Fruit fly (Drosophila melanogaster) whole organism, embryonic: ENCODE data around the gene Ppcs.
A peak's percentile ranks its signal among the peaks of the same experiment; 100 is the strongest.

Source experiments
- Bdp1 ChIP-seq: fragments of 200-800 bp; sonication (Bioruptor generic); optimal IDR thresholded peaks from 3 replicates; lab custom pipeline; 2016; ENCODE audit warnings: missing biosample characterization, missing genetic modification characterization
- BtbVII ChIP-seq: fragments of 200-800 bp; sonication (Bioruptor generic); optimal IDR thresholded peaks from 3 replicates; lab custom pipeline; 2017; ENCODE audit warnings: missing biosample characterization, mild to moderate bottlenecking, missing genetic modification characterization
- CG10366 ChIP-seq: fragments of 200-800 bp; sonication (Bioruptor generic); IDR thresholded peaks from 2 replicates; pipeline ENCODE4 v1.3.6; 2022; ENCODE audit warnings: missing biosample characterization, missing genetic modification characterization
- CG10654 ChIP-seq: fragments of 200-800 bp; sonication (Bioruptor generic); optimal IDR thresholded peaks from 2 replicates; lab custom pipeline; 2016; ENCODE audit warnings: missing biosample characterization, missing genetic modification characterization
- CG11247 ChIP-seq: fragments of 200-800 bp; sonication (Bioruptor generic); IDR thresholded peaks from 2 replicates; pipeline ENCODE4 v1.3.6; 2022; ENCODE audit warnings: missing biosample characterization, missing genetic modification characterization
- CG12219 ChIP-seq: fragments of 200-800 bp; sonication (Bioruptor generic); optimal IDR thresholded peaks from 3 replicates; lab custom pipeline; 2018; ENCODE audit warnings: missing biosample characterization, mild to moderate bottlenecking, missing genetic modification characterization
- CG12299 ChIP-seq: fragments of 200-800 bp; sonication (Bioruptor generic); optimal IDR thresholded peaks from 2 replicates; lab custom pipeline; 2018; ENCODE audit warnings: missing biosample characterization, mild to moderate bottlenecking, missing genetic modification characterization
- CG12744 ChIP-seq: fragments of 200-800 bp; sonication (Bioruptor generic); optimal IDR thresholded peaks from 2 replicates; lab custom pipeline; 2016; ENCODE audit warnings: missing biosample characterization, missing genetic modification characterization
- CG13287 ChIP-seq: fragments of 200-800 bp; sonication (Bioruptor generic); IDR thresholded peaks from 2 replicates; pipeline ENCODE4 v1.3.6; 2022; ENCODE audit warnings: missing biosample characterization, missing genetic modification characterization; ENCODE audit not compliant: partially characterized antibody
- CG14014 ChIP-seq: fragments of 200-800 bp; sonication (Bioruptor generic); IDR thresholded peaks from 2 replicates; pipeline ENCODE4 v1.3.6; 2022; ENCODE audit warnings: missing biosample characterization, missing genetic modification characterization
- CG14965 ChIP-seq: fragments of 200-800 bp; sonication (Bioruptor generic); optimal IDR thresholded peaks from 2 replicates; lab custom pipeline; 2016; ENCODE audit warnings: missing biosample characterization, missing genetic modification characterization, borderline replicate concordance
- CG17568 ChIP-seq: fragments of 200-800 bp; sonication (Bioruptor generic); optimal IDR thresholded peaks from 2 replicates; lab custom pipeline; 2018; ENCODE audit warnings: missing biosample characterization, mild to moderate bottlenecking, missing genetic modification characterization, moderate library complexity
- CG18476 ChIP-seq: fragments of 200-800 bp; sonication (Bioruptor generic); optimal IDR thresholded peaks from 2 replicates; lab custom pipeline; 2016; ENCODE audit warnings: missing biosample characterization, mild to moderate bottlenecking, missing genetic modification characterization
- CG2116 ChIP-seq: fragments of 200-800 bp; sonication (Bioruptor generic); optimal IDR thresholded peaks from 3 replicates; lab custom pipeline; 2018; ENCODE audit warnings: missing biosample characterization, mild to moderate bottlenecking, missing genetic modification characterization
- CG2678 ChIP-seq: fragments of 200-800 bp; sonication (Bioruptor generic); optimal IDR thresholded peaks from 3 replicates; lab custom pipeline; 2019; ENCODE audit warnings: missing biosample characterization, mild to moderate bottlenecking, missing genetic modification characterization, moderate library complexity
- CG30431 ChIP-seq: fragments of 200-800 bp; sonication (Bioruptor generic); optimal IDR thresholded peaks from 2 replicates; lab custom pipeline; 2017; ENCODE audit warnings: missing biosample characterization, missing genetic modification characterization
- CG31441 ChIP-seq: fragments of 200-800 bp; sonication (Bioruptor generic); IDR thresholded peaks from 2 replicates; pipeline ENCODE4 v1.3.6; 2022; ENCODE audit warnings: missing biosample characterization, missing genetic modification characterization
- CG3163 ChIP-seq: fragments of 200-800 bp; sonication (Bioruptor generic); optimal IDR thresholded peaks from 3 replicates; lab custom pipeline; 2016; ENCODE audit warnings: missing biosample characterization, missing genetic modification characterization
- CG42726 ChIP-seq: fragments of 200-800 bp; sonication (Bioruptor generic); IDR thresholded peaks from 2 replicates; pipeline ENCODE4 v1.3.6; 2022; ENCODE audit warnings: missing biosample characterization, missing genetic modification characterization; ENCODE audit not compliant: partially characterized antibody
- CG5245 ChIP-seq: fragments of 200-800 bp; sonication (Bioruptor generic); optimal IDR thresholded peaks from 3 replicates; lab custom pipeline; 2016; ENCODE audit warnings: missing biosample characterization, missing genetic modification characterization
- CG6654 ChIP-seq: fragments of 200-800 bp; sonication (Bioruptor generic); optimal IDR thresholded peaks from 2 replicates; lab custom pipeline; 2017; ENCODE audit warnings: missing biosample characterization, mild to moderate bottlenecking, missing genetic modification characterization
- CG7357 ChIP-seq: fragments of 200-800 bp; sonication (Bioruptor generic); IDR thresholded peaks from 3 replicates; pipeline ENCODE4 v1.3.6; 2022; ENCODE audit warnings: missing biosample characterization, missing genetic modification characterization
- CG7745 ChIP-seq: fragments of 200-800 bp; sonication (Bioruptor generic); optimal IDR thresholded peaks from 2 replicates; lab custom pipeline; 2018; ENCODE audit warnings: missing biosample characterization, mild to moderate bottlenecking, missing genetic modification characterization, moderate library complexity
- CG7963 ChIP-seq: fragments of 200-800 bp; sonication (Bioruptor generic); IDR thresholded peaks from 3 replicates; pipeline ENCODE4 v1.3.6; 2022; ENCODE audit warnings: missing biosample characterization, missing genetic modification characterization; ENCODE audit not compliant: partially characterized antibody
- CG8478 ChIP-seq: fragments of >200 bp; optimal IDR thresholded peaks from 2 replicates; lab custom pipeline; 2018
- CHES-1-like ChIP-seq: fragments of 200-800 bp; sonication (Bioruptor generic); optimal IDR thresholded peaks from 2 replicates; lab custom pipeline; 2016; ENCODE audit warnings: missing biosample characterization, missing genetic modification characterization
- D19A ChIP-seq: fragments of 200-800 bp; optimal IDR thresholded peaks from 3 replicates; lab custom pipeline; 2019; ENCODE audit warnings: missing biosample characterization, mild to moderate bottlenecking, missing genetic modification characterization, moderate library complexity
- Dad ChIP-seq: fragments of 200-800 bp; sonication (Bioruptor generic); optimal IDR thresholded peaks from 3 replicates; lab custom pipeline; 2016; ENCODE audit warnings: missing biosample characterization, missing genetic modification characterization
- Deaf1 ChIP-seq: fragments of 200-800 bp; optimal IDR thresholded peaks from 3 replicates; lab custom pipeline; 2019; ENCODE audit warnings: missing biosample characterization, mild to moderate bottlenecking, missing genetic modification characterization, moderate library complexity
- Drgx ChIP-seq: fragments of 200-800 bp; sonication (Bioruptor generic); IDR thresholded peaks from 2 replicates; pipeline ENCODE4 v1.3.6; 2022; ENCODE audit warnings: missing biosample characterization, missing genetic modification characterization
- E2f1 ChIP-seq: fragments of 200-800 bp; sonication (Bioruptor generic); IDR thresholded peaks from 2 replicates; pipeline ENCODE4 v1.3.6; 2022; ENCODE audit warnings: missing biosample characterization, missing genetic modification characterization
- E2f2 ChIP-seq: fragments of 200-800 bp; sonication (Bioruptor generic); IDR thresholded peaks from 2 replicates; pipeline ENCODE4 v1.3.6; 2022; ENCODE audit warnings: missing biosample characterization, missing genetic modification characterization
- Gug ChIP-seq: fragments of 200-800 bp; sonication (Bioruptor generic); IDR thresholded peaks from 4 replicates; pipeline ENCODE4 v1.3.6; 2022; ENCODE audit warnings: missing biosample characterization, missing genetic modification characterization
- Hr51 ChIP-seq, 2 experiments: fragments of 200-800 bp; sonication (Bioruptor generic); optimal IDR thresholded peaks; 2 replicates in 1 of 2; 3 replicates in 1 of 2; lab custom pipeline; 2016 to 2018; ENCODE audit warnings: missing biosample characterization in 2 of 2, missing genetic modification characterization in 2 of 2, mild to moderate bottlenecking in 1 of 2, moderate library complexity in 1 of 2
- Hr78 ChIP-seq, 2 experiments: fragments of 200-800 bp in 1 of 2; fragments of >200 bp in 1 of 2; sonication (Bioruptor generic) in 1 of 2; optimal IDR thresholded peaks; 2 replicates each; lab custom pipeline; 2017 to 2019; ENCODE audit warnings: missing biosample characterization in 2 of 2, missing genetic modification characterization in 2 of 2, mild to moderate bottlenecking in 1 of 2, moderate library complexity in 1 of 2
- Mrtf ChIP-seq: fragments of 200-800 bp; sonication (Bioruptor generic); IDR thresholded peaks from 3 replicates; pipeline ENCODE4 v1.3.6; 2022; ENCODE audit warnings: missing biosample characterization, missing genetic modification characterization
- NK7.1 ChIP-seq: fragments of 200-800 bp; sonication (Bioruptor generic); optimal IDR thresholded peaks from 3 replicates; lab custom pipeline; 2016; ENCODE audit warnings: missing biosample characterization, missing genetic modification characterization
- Six4 ChIP-seq: fragments of 200-800 bp; sonication (Bioruptor generic); optimal IDR thresholded peaks from 2 replicates; lab custom pipeline; 2016; ENCODE audit warnings: missing biosample characterization, missing genetic modification characterization
- Sox102F ChIP-seq: fragments of 200-800 bp; sonication (Bioruptor generic); optimal IDR thresholded peaks from 2 replicates; lab custom pipeline; 2018; ENCODE audit warnings: missing biosample characterization, mild to moderate bottlenecking, missing genetic modification characterization, moderate library complexity
- Xrp1 ChIP-seq: fragments of 200-800 bp; sonication (Bioruptor generic); IDR thresholded peaks from 2 replicates; pipeline ENCODE4 v1.3.6; 2022; ENCODE audit warnings: missing biosample characterization, missing genetic modification characterization
- YL-1 ChIP-seq: fragments of 200-800 bp; sonication (Bioruptor generic); optimal IDR thresholded peaks from 3 replicates; lab custom pipeline; 2017; ENCODE audit warnings: missing biosample characterization, mild to moderate bottlenecking, missing genetic modification characterization
- aop ChIP-seq: fragments of 200-800 bp; sonication (Bioruptor generic); IDR thresholded peaks from 2 replicates; pipeline ENCODE4 v1.3.6; 2022; ENCODE audit warnings: missing biosample characterization, missing genetic modification characterization
- bcd ChIP-seq: fragments of 200-800 bp; sonication (Bioruptor generic); optimal IDR thresholded peaks from 2 replicates; lab custom pipeline; 2017; ENCODE audit warnings: missing biosample characterization, mild to moderate bottlenecking, missing genetic modification characterization
- cato ChIP-seq: fragments of 200-800 bp; sonication (Bioruptor generic); optimal IDR thresholded peaks from 2 replicates; lab custom pipeline; 2016; ENCODE audit warnings: missing biosample characterization, missing genetic modification characterization, borderline replicate concordance
- chif ChIP-seq, 2 experiments: fragments of 200-800 bp; sonication (Bioruptor generic); optimal IDR thresholded peaks; 3 replicates each; lab custom pipeline; 2016; ENCODE audit warnings: missing biosample characterization in 2 of 2, missing genetic modification characterization in 2 of 2
- gro ChIP-seq: fragments of 200-800 bp; sonication (Bioruptor generic); optimal IDR thresholded peaks from 2 replicates; lab custom pipeline; 2016; ENCODE audit warnings: missing biosample characterization, missing genetic modification characterization
- hb ChIP-seq: fragments of 200-800 bp; sonication (Bioruptor generic); IDR thresholded peaks from 3 replicates; pipeline ENCODE4 v1.3.6; 2022; ENCODE audit warnings: missing biosample characterization, missing genetic modification characterization; ENCODE audit not compliant: partially characterized antibody
- onecut ChIP-seq: fragments of 200-800 bp; sonication (Bioruptor generic); IDR thresholded peaks from 2 replicates; pipeline ENCODE4 v1.3.6; 2022; ENCODE audit warnings: missing biosample characterization, missing genetic modification characterization
- ranshi ChIP-seq: fragments of 200-800 bp; sonication (Bioruptor generic); IDR thresholded peaks from 2 replicates; pipeline ENCODE4 v1.3.6; 2022; ENCODE audit warnings: missing biosample characterization, missing genetic modification characterization
- schlank ChIP-seq: fragments of 200-800 bp; sonication (Bioruptor generic); optimal IDR thresholded peaks from 2 replicates; lab custom pipeline; 2018; ENCODE audit warnings: missing biosample characterization, mild to moderate bottlenecking, missing genetic modification characterization
- sens ChIP-seq: fragments of 200-800 bp; sonication (Bioruptor generic); peaks from one replicate; lab custom pipeline; 2016; ENCODE audit warnings: missing biosample characterization, missing genetic modification characterization
- toy ChIP-seq: fragments of 200-800 bp; sonication (Bioruptor generic); IDR thresholded peaks from 2 replicates; pipeline ENCODE4 v1.3.6; 2022; ENCODE audit warnings: missing biosample characterization, missing genetic modification characterization

The Ppcs gene

DNA sequence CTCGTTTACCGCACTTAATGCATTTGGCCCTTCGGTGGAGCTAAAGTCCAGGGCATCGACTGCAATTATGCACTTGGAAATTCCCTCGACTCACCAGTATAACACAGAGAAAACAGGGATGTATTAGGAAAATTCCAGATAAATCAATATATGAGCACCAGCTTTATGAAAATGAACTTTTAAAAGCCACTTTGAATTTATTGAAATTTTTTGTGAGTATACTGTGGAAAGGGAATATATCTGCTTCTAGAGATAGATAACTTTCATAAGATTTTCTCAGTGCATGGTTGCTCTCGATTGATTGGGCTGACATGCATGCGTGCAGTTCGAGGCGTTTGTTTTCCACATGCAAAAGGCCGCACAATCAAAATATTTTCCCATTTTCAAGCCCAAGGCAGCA, 41.9 kb downstream of the Ppcs start (continued):
- TF ChIP-seq aop (no peak), Dad (GFP tag; lab: Kevin White, UChicago) (no peak), hb (no peak), NK7.1 (no peak), CG5245 (GFP tag; lab: Kevin White, UChicago) (no peak), Drgx (peak; percentile 80), CG14965 (GFP tag; lab: Kevin White, UChicago) (no peak), Six4 (GFP tag; lab: Kevin White, UChicago) (no peak), Gug (GFP tag; lab: Robert Waterston, UW) (no peak), Bdp1 (no peak), CG12744 (GFP tag; lab: Kevin White, UChicago) (no peak), CG8478 (lab: Kevin White, UChicago) (no peak), CG14014 (GFP tag; lab: Robert Waterston, UW) (no peak), CG13287 (GFP tag; lab: Robert Waterston, UW) (no peak), E2f1 (GFP tag; lab: Robert Waterston, UW) (peak; percentile 16; the same call in 1 of the 2 replicates), CG2678 (tag; lab: Kevin White, UChicago) (peak; percentile 14), CG11247 (GFP tag; lab: Robert Waterston, UW) (no peak), schlank (tag; lab: Kevin White, UChicago) (no peak), CG10366 (GFP tag; lab: Robert Waterston, UW) (peak; percentile 30; the same call in 1 of the 2 replicates), bcd (no peak), Xrp1 (GFP tag; lab: Robert Waterston, UW) (peak; percentile 63; the same call in 1 of the 2 replicates), onecut (GFP tag; lab: Robert Waterston, UW) (no peak), CG31441 (GFP tag; lab: Robert Waterston, UW) (peak; percentile 58), sens (GFP tag; lab: Kevin White, UChicago) (peak; percentile 76), CG12219 (GFP tag; lab: Kevin White, UChicago) (no peak), CHES-1-like (GFP tag; lab: Kevin White, UChicago) (no peak), Hr51 (GFP tag; optimal IDR thresholded peaks at IDR 0.05; lab: Kevin White, UChicago) (peak in 1 of 2 experiments; percentile 63), CG12299 (tag; lab: Kevin White, UChicago) (no peak), Mrtf (no peak), E2f2 (GFP tag; lab: Robert Waterston, UW) (no peak), YL-1 (GFP tag; lab: Kevin White, UChicago) (no peak), CG6654 (no peak), CG18476 (GFP tag; lab: Kevin White, UChicago) (no peak), CG17568 (GFP tag; lab: Kevin White, UChicago) (no peak), cato (GFP tag; lab: Kevin White, UChicago) (no peak), CG3163 (GFP tag; lab: Kevin White, UChicago) (no peak), Deaf1 (no peak), CG2116 (GFP tag; lab: Kevin White, UChicago) (no peak), Sox102F (GFP tag; lab: Kevin White, UChicago) (peak; percentile 67), toy (GFP tag; lab: Robert Waterston, UW) (no peak), CG30431 (GFP tag; lab: Kevin White, UChicago) (no peak), CG42726 (GFP tag; lab: Robert Waterston, UW) (no peak), CG7963 (no peak), CG10654 (GFP tag; lab: Kevin White, UChicago) (no peak), ranshi (GFP tag; lab: Robert Waterston, UW) (no peak), CG7357 (GFP tag; lab: Robert Waterston, UW) (no peak), CG7745 (tag; lab: Kevin White, UChicago) (no peak), Hr78 (GFP tag; optimal IDR thresholded peaks at IDR 0.05; lab: Kevin White, UChicago) (no peak), D19A (tag; lab: Kevin White, UChicago) (peak; percentile 31), BtbVII (no peak), chif (GFP tag; optimal IDR thresholded peaks at IDR 0.05; lab: Kevin White, UChicago) (peak in 1 of 2 experiments; percentile 27), gro (GFP tag; lab: Kevin White, UChicago) (no peak)
